Worm (Caenorhabditis elegans): Measurements from ENCODE around the gene ncx-7.

- TF ChIP-seq lsy-2 (tag; optimal IDR thresholded peaks at IDR 0.05) (no peak), unc-62 (GFP tag; optimal IDR thresholded peaks at IDR 0.05) (no peak), ztf-11 (tag; optimal IDR thresholded peaks at IDR 0.05) (no peak), nhr-237 (tag; optimal IDR thresholded peaks at IDR 0.05) (no peak), bed-3 (GFP tag; optimal IDR thresholded peaks at IDR 0.05) (no peak), hlh-1 (tag; optimal IDR thresholded peaks at IDR 0.05) (no peak), ceh-39 (tag; optimal IDR thresholded peaks at IDR 0.05) (no peak)
Observed at ce11 chrIII:9721991-9722390, 1.9 kb upstream of the ncx-7 start.

All from whole organism, mixed stage, embryonic.